Worm (Caenorhabditis elegans) whole organism, mixed stage, embryonic: ENCODE data around the gene elpc-3.

Experiments used
- blmp-1 ChIP-seq: fragments of 150-350 bp; optimal IDR thresholded peaks from 2 replicates; lab custom pipeline; 2014; ENCODE audit warnings: missing biosample characterization, missing genetic modification characterization
- elt-1 ChIP-seq: sonication (generic microtip); optimal IDR thresholded peaks from 2 replicates; lab custom pipeline; 2017; ENCODE audit warnings: missing genetic modification characterization, mild to moderate bottlenecking, missing compliant biosample characterization, antibody characterized with exemption, moderate library complexity, borderline replicate concordance; ENCODE audit not compliant: insufficient read depth
- hlh-1 ChIP-seq: fragments of 150-350 bp; optimal IDR thresholded peaks from 2 replicates; lab custom pipeline; 2014; ENCODE audit warnings: missing biosample characterization, missing genetic modification reagents, missing genetic modification characterization
- lsy-2 ChIP-seq: fragments of 150-350 bp; optimal IDR thresholded peaks from 2 replicates; lab custom pipeline; 2014; ENCODE audit warnings: missing biosample characterization, missing genetic modification characterization
- nhr-237 ChIP-seq: fragments of 150-350 bp; optimal IDR thresholded peaks from 2 replicates; lab custom pipeline; 2014; ENCODE audit warnings: missing biosample characterization, missing genetic modification characterization
- snpc-4 ChIP-seq: fragments of 150-350 bp; optimal IDR thresholded peaks from 2 replicates; lab custom pipeline; 2014; ENCODE audit warnings: missing biosample characterization, missing genetic modification characterization
- tbx-8 ChIP-seq: fragments of 200-800 bp; sonication (Bioruptor generic); optimal IDR thresholded peaks from 2 replicates; lab custom pipeline; 2018; ENCODE audit warnings: mild to moderate bottlenecking, missing genetic modification characterization, moderate library complexity, missing compliant biosample characterization
- unc-62 ChIP-seq: fragments of 150-350 bp; optimal IDR thresholded peaks from 2 replicates; lab custom pipeline; 2014; ENCODE audit warnings: missing biosample characterization, missing genetic modification reagents, missing genetic modification characterization
- ztf-11 ChIP-seq: fragments of 150-350 bp; optimal IDR thresholded peaks from 2 replicates; lab custom pipeline; 2014; ENCODE audit warnings: missing biosample characterization, missing genetic modification characterization

ce11 chrV:12187344-12187743, 6.1 kb upstream of the elpc-3 start, which contains the start of gene ZK863.8:
- no peak for TF ChIP-seq nhr-237 (tag; lab: Kevin White, UChicago)
- no peak for TF ChIP-seq lsy-2 (tag; lab: Kevin White, UChicago)
- no peak for TF ChIP-seq hlh-1 (tag; lab: Kevin White, UChicago)
- TF ChIP-seq elt-1: no peak
- no peak for TF ChIP-seq unc-62 (GFP tag; lab: Kevin White, UChicago)
- no peak for TF ChIP-seq snpc-4 (tag; lab: Kevin White, UChicago)
- no peak for TF ChIP-seq tbx-8
- no peak for TF ChIP-seq blmp-1 (tag; lab: Kevin White, UChicago)
- TF ChIP-seq ztf-11 (tag; lab: Kevin White, UChicago): no peak
